Worm (Caenorhabditis elegans): ENCODE results near the gene ZK675.4.

ce11 chrII:7900762-7901161 lies 10.4 kb upstream of the ZK675.4 start:
- TF ChIP-seq nhr-237 (tag; optimal IDR thresholded peaks at IDR 0.05) (no peak), pqm-1 (tag; optimal IDR thresholded peaks at IDR 0.05) (no peak), snpc-4 (tag; optimal IDR thresholded peaks at IDR 0.05) (no peak), unc-62 (GFP tag; optimal IDR thresholded peaks at IDR 0.05) (no peak), jun-1 (tag; optimal IDR thresholded peaks at IDR 0.05) (no peak), skn-1 (tag; optimal IDR thresholded peaks at IDR 0.05) (no peak)
